Fruit fly (Drosophila melanogaster): Measurements from ENCODE around the gene CG32536.

CG32536 gene

dm6 chrX:19325729-19326473 lies 49.2 kb upstream of the CG32536 start (continued):
- TF ChIP-seq seq (GFP tag; IDR thresholded peaks at IDR 0.05) (no peak; the same call in 1 of the 2 replicates), Hr3 (GFP tag; optimal IDR thresholded peaks at IDR 0.05) (no peak), CG18262 (tag; optimal IDR thresholded peaks at IDR 0.05) (no peak), salm (tag; optimal IDR thresholded peaks at IDR 0.05) (no peak), luna (GFP tag; optimal IDR thresholded peaks at IDR 0.05) (no peak), gce (GFP tag; IDR thresholded peaks at IDR 0.05) (no peak), sna (GFP tag; IDR thresholded peaks at IDR 0.05; ENCODE audit: partially characterized antibody) (no peak), CG11247 (GFP tag; IDR thresholded peaks at IDR 0.05) (no peak), Lhr (GFP tag; optimal IDR thresholded peaks at IDR 0.05) (peak; percentile 28), CkIIα-i1 (GFP tag; IDR thresholded peaks at IDR 0.05) (no peak), ranshi (GFP tag; IDR thresholded peaks at IDR 0.05) (no peak), ftz-f1 (GFP tag; optimal IDR thresholded peaks at IDR 0.05) (no peak), MBD-R2 (GFP tag; IDR thresholded peaks at IDR 0.05) (no peak), bigmax (GFP tag; optimal IDR thresholded peaks at IDR 0.05) (no peak), Hsf (GFP tag; optimal IDR thresholded peaks at IDR 0.05) (peak; percentile 9), Adf1 (GFP tag; IDR thresholded peaks at IDR 0.05) (no peak), Fer2 (tag; optimal IDR thresholded peaks at IDR 0.05) (no peak), dan (GFP tag; IDR thresholded peaks at IDR 0.05) (no peak), Xrp1 (GFP tag; IDR thresholded peaks at IDR 0.05) (no peak), B-H1 (GFP tag; IDR thresholded peaks at IDR 0.05) (no peak), Dfd (GFP tag; optimal IDR thresholded peaks at IDR 0.05) (no peak), bsh (GFP tag; optimal IDR thresholded peaks at IDR 0.05) (peak in 1 of 2 experiments; percentile 1), jing (GFP tag; optimal IDR thresholded peaks at IDR 0.05) (no peak), slou (GFP tag; optimal IDR thresholded peaks at IDR 0.05) (no peak), CG42726 (GFP tag; IDR thresholded peaks at IDR 0.05; ENCODE audit: partially characterized antibody) (no peak), dysf (GFP tag; IDR thresholded peaks at IDR 0.05) (no peak), Deaf1 (tag; optimal IDR thresholded peaks at IDR 0.05) (no peak), CG12299 (tag; optimal IDR thresholded peaks at IDR 0.05) (no peak), Ets97D (GFP tag; optimal IDR thresholded peaks at IDR 0.05) (no peak), chm (GFP tag; IDR thresholded peaks at IDR 0.05) (no peak), chinmo (GFP tag; IDR thresholded peaks at IDR 0.05; ENCODE audit: partially characterized antibody) (peak; percentile 75; the same call in 1 of the 4 replicates), CG9797 (GFP tag; optimal IDR thresholded peaks at IDR 0.05) (no peak), cg (GFP tag; optimal IDR thresholded peaks at IDR 0.05) (no peak), CG18476 (GFP tag; optimal IDR thresholded peaks at IDR 0.05) (no peak), C15 (GFP tag; IDR thresholded peaks at IDR 0.05) (no peak), CG32767 (GFP tag; IDR thresholded peaks at IDR 0.05) (no peak), CG6791 (GFP tag; IDR thresholded peaks at IDR 0.05; ENCODE audit: partially characterized antibody) (no peak), amos (GFP tag; IDR thresholded peaks at IDR 0.05; ENCODE audit: partially characterized antibody) (no peak), Dll (GFP tag; IDR thresholded peaks at IDR 0.05; ENCODE audit: partially characterized antibody) (no peak), Dek (tag; optimal IDR thresholded peaks at IDR 0.05) (no peak), al (GFP tag; IDR thresholded peaks at IDR 0.05) (no peak), Rx (GFP tag; IDR thresholded peaks at IDR 0.05) (no peak), Dbx (GFP tag; IDR thresholded peaks at IDR 0.05) (no peak), CG11398 (GFP tag; optimal IDR thresholded peaks at IDR 0.05) (no peak), peb (GFP tag; IDR thresholded peaks at IDR 0.05) (no peak), CG6765 (GFP tag; optimal IDR thresholded peaks at IDR 0.05) (no peak), D (optimal IDR thresholded peaks at IDR 0.05) (no peak), D (GFP tag; optimal IDR thresholded peaks at IDR 0.05) (no peak), kah (GFP tag; optimal IDR thresholded peaks at IDR 0.05) (no peak), CG13624 (GFP tag; optimal IDR thresholded peaks at IDR 0.05) (no peak), eyg (GFP tag; optimal IDR thresholded peaks at IDR 0.05) (no peak)

Measured in whole organism, embryonic.